Fruit fly (Drosophila melanogaster) whole organism, embryonic: ENCODE data around the gene Ilp6.

Experiments used
- Abd-B ChIP-seq: fragments of 200-800 bp; sonication (Bioruptor generic); optimal IDR thresholded peaks from 2 replicates; lab custom pipeline; 2018; ENCODE audit warnings: missing biosample characterization, mild to moderate bottlenecking, missing genetic modification characterization, moderate library complexity
- Antp ChIP-seq: fragments of 200-800 bp; sonication (Bioruptor generic); optimal IDR thresholded peaks from 3 replicates; lab custom pipeline; 2016; ENCODE audit warnings: missing biosample characterization, missing genetic modification characterization
- Atf6 ChIP-seq: fragments of 200-800 bp; sonication (Bioruptor generic); IDR thresholded peaks from 2 replicates; pipeline ENCODE4 v1.3.6; 2022; ENCODE audit warnings: missing biosample characterization, missing genetic modification characterization
- Bgb ChIP-seq: fragments of 200-800 bp; sonication (Bioruptor generic); IDR thresholded peaks from 2 replicates; pipeline ENCODE4 v1.3.6; 2022; ENCODE audit warnings: missing biosample characterization, missing genetic modification characterization; ENCODE audit not compliant: partially characterized antibody
- CG11398 ChIP-seq: fragments of 200-800 bp; sonication (Bioruptor generic); optimal IDR thresholded peaks from 2 replicates; lab custom pipeline; 2016; ENCODE audit warnings: missing biosample characterization, missing genetic modification characterization
- CG13287 ChIP-seq: fragments of 200-800 bp; sonication (Bioruptor generic); IDR thresholded peaks from 2 replicates; pipeline ENCODE4 v1.3.6; 2022; ENCODE audit warnings: missing biosample characterization, missing genetic modification characterization; ENCODE audit not compliant: partially characterized antibody
- CG13894 ChIP-seq: fragments of 200-800 bp; sonication (Bioruptor generic); optimal IDR thresholded peaks from 3 replicates; lab custom pipeline; 2018; ENCODE audit warnings: missing biosample characterization, mild to moderate bottlenecking, missing genetic modification characterization, moderate library complexity
- CG15011 ChIP-seq: fragments of 200-800 bp; sonication (Bioruptor generic); optimal IDR thresholded peaks from 3 replicates; lab custom pipeline; 2018; ENCODE audit warnings: missing biosample characterization, mild to moderate bottlenecking, missing genetic modification characterization
- CG16815 ChIP-seq: fragments of 200-800 bp; sonication (Bioruptor generic); optimal IDR thresholded peaks from 3 replicates; lab custom pipeline; 2017; ENCODE audit warnings: missing biosample characterization, mild to moderate bottlenecking, missing genetic modification characterization
- CG16863 ChIP-seq: fragments of 200-800 bp; sonication (Bioruptor generic); optimal IDR thresholded peaks from 3 replicates; lab custom pipeline; 2016; ENCODE audit warnings: missing biosample characterization, missing genetic modification characterization
- CG18262 ChIP-seq: fragments of 200-800 bp; optimal IDR thresholded peaks from 3 replicates; lab custom pipeline; 2019; ENCODE audit warnings: missing biosample characterization, mild to moderate bottlenecking, missing genetic modification characterization, moderate library complexity
- CG30020 ChIP-seq: fragments of 200-800 bp; optimal IDR thresholded peaks from 2 replicates; lab custom pipeline; 2019; ENCODE audit warnings: missing biosample characterization, mild to moderate bottlenecking, missing genetic modification characterization, moderate library complexity
- CG30403 ChIP-seq: fragments of 200-800 bp; sonication (Bioruptor generic); optimal IDR thresholded peaks from 3 replicates; lab custom pipeline; 2016; ENCODE audit warnings: missing biosample characterization, missing genetic modification characterization
- CG31224 ChIP-seq: fragments of 200-800 bp; sonication (Bioruptor generic); IDR thresholded peaks from 2 replicates; pipeline ENCODE4 v1.3.6; 2022; ENCODE audit warnings: missing biosample characterization, missing genetic modification characterization
- CG31441 ChIP-seq: fragments of 200-800 bp; sonication (Bioruptor generic); IDR thresholded peaks from 2 replicates; pipeline ENCODE4 v1.3.6; 2022; ENCODE audit warnings: missing biosample characterization, missing genetic modification characterization
- CG4328 ChIP-seq: fragments of 200-800 bp; sonication (Bioruptor generic); optimal IDR thresholded peaks from 3 replicates; lab custom pipeline; 2017; ENCODE audit warnings: missing biosample characterization, missing genetic modification reagents, missing genetic modification characterization
- CG6854 ChIP-seq: fragments of 200-800 bp; sonication (Bioruptor generic); optimal IDR thresholded peaks from 3 replicates; lab custom pipeline; 2017; ENCODE audit warnings: missing biosample characterization, mild to moderate bottlenecking, missing genetic modification characterization
- CG8290 ChIP-seq, 3 experiments: fragments of 200-800 bp; sonication (Bioruptor generic); optimal IDR thresholded peaks; 2 replicates each; lab custom pipeline; 2016 to 2019; ENCODE audit warnings: missing biosample characterization in 3 of 3, missing genetic modification characterization in 3 of 3, mild to moderate bottlenecking in 2 of 3, moderate library complexity in 1 of 3
- CG9727 ChIP-seq: fragments of 200-800 bp; sonication (Bioruptor generic); optimal IDR thresholded peaks from 3 replicates; lab custom pipeline; 2017; ENCODE audit warnings: missing biosample characterization, mild to moderate bottlenecking, missing genetic modification characterization
- Dfd ChIP-seq, 2 experiments: fragments of >200 bp; optimal IDR thresholded peaks; 2 replicates each; lab custom pipeline; 2017; ENCODE audit warnings: missing biosample characterization in 2 of 2, missing genetic modification characterization in 2 of 2
- Dip3 ChIP-seq: fragments of 200-800 bp; sonication (Bioruptor generic); optimal IDR thresholded peaks from 3 replicates; lab custom pipeline; 2016; ENCODE audit warnings: missing biosample characterization, missing genetic modification characterization
- Hmr ChIP-seq: fragments of 200-800 bp; sonication (Bioruptor generic); optimal IDR thresholded peaks from 3 replicates; lab custom pipeline; 2017; ENCODE audit warnings: mild to moderate bottlenecking, missing biosample characterization, missing genetic modification reagents, missing genetic modification characterization
- Hr78 ChIP-seq, 2 experiments: fragments of 200-800 bp in 1 of 2; fragments of >200 bp in 1 of 2; sonication (Bioruptor generic) in 1 of 2; optimal IDR thresholded peaks; 2 replicates each; lab custom pipeline; 2017 to 2019; ENCODE audit warnings: missing biosample characterization in 2 of 2, missing genetic modification characterization in 2 of 2, mild to moderate bottlenecking in 1 of 2, moderate library complexity in 1 of 2
- Hsf ChIP-seq: fragments of 200-800 bp; sonication (Bioruptor generic); optimal IDR thresholded peaks from 3 replicates; lab custom pipeline; 2016; ENCODE audit warnings: missing biosample characterization, missing genetic modification characterization
- MBD-R2 ChIP-seq: fragments of 200-800 bp; sonication (Bioruptor generic); IDR thresholded peaks from 2 replicates; pipeline ENCODE4 v1.3.6; 2022; ENCODE audit warnings: missing biosample characterization, missing genetic modification characterization
- Oaz ChIP-seq: fragments of 200-800 bp; sonication (Bioruptor generic); IDR thresholded peaks from 2 replicates; pipeline ENCODE4 v1.3.6; 2022; ENCODE audit warnings: missing biosample characterization, missing genetic modification characterization
- Pdp1 ChIP-seq, 2 experiments: fragments of 200-800 bp; sonication (Bioruptor generic); optimal IDR thresholded peaks; 3 replicates each; lab custom pipeline; 2016; ENCODE audit warnings: missing biosample characterization in 2 of 2, missing genetic modification characterization in 2 of 2, mild to moderate bottlenecking in 1 of 2, moderate library complexity in 1 of 2
- Sry-δ ChIP-seq: fragments of 200-800 bp; sonication (Bioruptor generic); optimal IDR thresholded peaks from 2 replicates; lab custom pipeline; 2016; ENCODE audit warnings: missing biosample characterization, missing genetic modification characterization
- Trl ChIP-seq, 3 experiments: fragments of >200 bp in 2 of 3; fragments of 200-800 bp in 1 of 3; sonication (Bioruptor generic) in 1 of 3; optimal IDR thresholded peaks; 2 replicates in 1 of 3; 3 replicates in 2 of 3; lab custom pipeline; 2016 to 2017; ENCODE audit warnings: missing biosample characterization in 1 of 3, missing genetic modification characterization in 1 of 3
- ab ChIP-seq: fragments of 200-800 bp; sonication (Bioruptor generic); optimal IDR thresholded peaks from 2 replicates; lab custom pipeline; 2016; ENCODE audit warnings: missing biosample characterization, missing genetic modification characterization
- ash1 ChIP-seq: fragments of 200-800 bp; sonication (Bioruptor generic); optimal IDR thresholded peaks from 2 replicates; lab custom pipeline; 2018; ENCODE audit warnings: missing biosample characterization, mild to moderate bottlenecking, missing genetic modification characterization
- cg ChIP-seq: fragments of 200-800 bp; sonication (Bioruptor generic); optimal IDR thresholded peaks from 3 replicates; lab custom pipeline; 2019; ENCODE audit warnings: missing biosample characterization, mild to moderate bottlenecking, missing genetic modification characterization, moderate library complexity
- chinmo ChIP-seq: fragments of 200-800 bp; sonication (Bioruptor generic); IDR thresholded peaks from 4 replicates; pipeline ENCODE4 v1.3.6; 2022; ENCODE audit warnings: missing biosample characterization, missing genetic modification characterization; ENCODE audit not compliant: partially characterized antibody
- crol ChIP-seq: fragments of 200-800 bp; sonication (Bioruptor generic); IDR thresholded peaks from 2 replicates; pipeline ENCODE4 v1.3.6; 2022; ENCODE audit warnings: missing biosample characterization, missing genetic modification characterization
- gcm ChIP-seq: fragments of 200-800 bp; sonication (Bioruptor generic); optimal IDR thresholded peaks from 2 replicates; lab custom pipeline; 2019; ENCODE audit warnings: missing biosample characterization, mild to moderate bottlenecking, missing genetic modification characterization, moderate library complexity
- grn ChIP-seq: fragments of 200-800 bp; sonication (Bioruptor generic); optimal IDR thresholded peaks from 3 replicates; lab custom pipeline; 2017; ENCODE audit warnings: missing biosample characterization, missing genetic modification characterization
- hth ChIP-seq: fragments of >200 bp; optimal IDR thresholded peaks from 2 replicates; lab custom pipeline; 2017; ENCODE audit warnings: inconsistent platforms
- jigr1 ChIP-seq: fragments of 200-800 bp; sonication (Bioruptor generic); IDR thresholded peaks from 3 replicates; pipeline ENCODE4 v1.3.6; 2022; ENCODE audit warnings: missing biosample characterization, missing genetic modification characterization
- kni ChIP-seq: fragments of 200-800 bp; sonication (Bioruptor generic); optimal IDR thresholded peaks from 3 replicates; lab custom pipeline; 2017; ENCODE audit warnings: mild to moderate bottlenecking, missing biosample characterization, missing genetic modification reagents, missing genetic modification characterization
- lilli ChIP-seq: fragments of 200-800 bp; sonication (Bioruptor generic); optimal IDR thresholded peaks from 3 replicates; lab custom pipeline; 2016; ENCODE audit warnings: missing biosample characterization, missing genetic modification characterization
- nmo ChIP-seq: fragments of 200-800 bp; sonication (Bioruptor generic); optimal IDR thresholded peaks from 2 replicates; lab custom pipeline; 2018; ENCODE audit warnings: missing biosample characterization, mild to moderate bottlenecking, missing genetic modification characterization, moderate library complexity
- nom ChIP-seq: fragments of 200-800 bp; sonication (Bioruptor generic); optimal IDR thresholded peaks from 2 replicates; lab custom pipeline; 2017; ENCODE audit warnings: missing biosample characterization, missing genetic modification characterization, mild to moderate bottlenecking, moderate library complexity, missing genetic modification reagents
- pan ChIP-seq, 4 experiments: fragments of >200 bp in 3 of 4; fragments of 200-800 bp in 1 of 4; sonication (Bioruptor generic) in 1 of 4; optimal IDR thresholded peaks in 3 of 4; IDR thresholded peaks in 1 of 4; 2 replicates each; pipeline versions ENCODE4 v1.3.6 to Lab custom; 2017 to 2022; ENCODE audit warnings: missing biosample characterization in 2 of 4, missing genetic modification characterization in 2 of 4, mixed read lengths in 1 of 4
- pb ChIP-seq: fragments of 200-800 bp; sonication (Bioruptor generic); optimal IDR thresholded peaks from 3 replicates; lab custom pipeline; 2016; ENCODE audit warnings: missing biosample characterization, missing genetic modification characterization
- pfk ChIP-seq: fragments of 200-800 bp; sonication (Bioruptor generic); optimal IDR thresholded peaks from 2 replicates; lab custom pipeline; 2018; ENCODE audit warnings: missing biosample characterization, mild to moderate bottlenecking, missing genetic modification characterization, moderate library complexity
- pnt ChIP-seq: fragments of 200-800 bp; sonication (Bioruptor generic); optimal IDR thresholded peaks from 3 replicates; lab custom pipeline; 2016; ENCODE audit warnings: missing biosample characterization, missing genetic modification characterization
- pros ChIP-seq: fragments of 200-800 bp; sonication (Bioruptor generic); optimal IDR thresholded peaks from 3 replicates; lab custom pipeline; 2019; ENCODE audit warnings: missing biosample characterization, mild to moderate bottlenecking, missing genetic modification characterization, moderate library complexity
- sens ChIP-seq: fragments of 200-800 bp; sonication (Bioruptor generic); peaks from one replicate; lab custom pipeline; 2016; ENCODE audit warnings: missing biosample characterization, missing genetic modification characterization
- ttk ChIP-seq: fragments of 200-800 bp; sonication (Bioruptor generic); IDR thresholded peaks from 2 replicates; pipeline ENCODE4 v2.1.2; 2022; ENCODE audit warnings: missing biosample characterization, missing genetic modification characterization

Ilp6 gene

DNA sequence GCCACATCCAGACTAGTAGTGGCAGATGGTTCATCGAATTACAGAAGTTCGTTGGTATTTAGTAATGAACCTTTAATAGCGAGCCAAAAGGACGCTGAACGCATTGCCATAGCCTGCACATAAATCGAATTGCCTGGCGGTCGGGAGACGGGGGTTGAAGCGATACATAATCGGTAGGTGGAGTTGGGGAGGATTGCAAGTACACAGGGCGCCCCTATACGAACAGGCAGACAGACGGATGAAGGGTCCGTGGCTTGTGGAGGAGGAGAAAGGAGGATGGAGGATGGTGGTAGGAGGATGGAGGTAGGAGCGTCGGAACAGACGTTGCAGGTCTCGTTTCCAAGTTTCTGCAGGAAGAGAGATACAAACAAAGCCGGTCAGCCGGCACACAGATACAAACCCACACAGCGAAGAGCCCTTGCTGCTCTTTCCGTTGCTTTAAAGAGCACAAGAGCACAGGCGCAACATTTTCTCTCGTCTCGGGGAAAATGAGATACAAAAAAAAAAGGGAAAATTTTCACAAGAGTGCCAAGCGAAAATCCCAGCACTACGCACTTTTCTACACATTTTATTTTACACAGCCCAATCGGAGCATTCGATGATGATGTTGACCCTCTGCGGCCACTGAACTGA is 10.7 kb downstream of the Ilp6 start (continued):
- TF ChIP-seq CG31441 (no peak), kni (GFP tag; lab: Kevin White, UChicago) (peak; percentile 18), Sry-δ (GFP tag; lab: Kevin White, UChicago) (no peak), MBD-R2 (GFP tag; lab: Robert Waterston, UW) (no peak), chinmo (no peak), CG31224 (GFP tag; lab: Robert Waterston, UW) (no peak), CG18262 (no peak), lilli (GFP tag; lab: Kevin White, UChicago) (no peak), CG9727 (GFP tag; lab: Kevin White, UChicago) (no peak), CG30020 (no peak), CG6854 (GFP tag; lab: Kevin White, UChicago) (no peak), gcm (GFP tag; lab: Kevin White, UChicago) (peak; percentile 32), CG13894 (no peak), cg (GFP tag; lab: Kevin White, UChicago) (peak; percentile 32), Dip3 (GFP tag; lab: Kevin White, UChicago) (no peak), CG30403 (GFP tag; lab: Kevin White, UChicago) (no peak), Bgb (GFP tag; lab: Robert Waterston, UW) (no peak), Hsf (GFP tag; lab: Kevin White, UChicago) (no peak), Trl (optimal IDR thresholded peaks at IDR 0.05; lab: Kevin White, UChicago) (peak; percentile 48 to 59), Trl (GFP tag; optimal IDR thresholded peaks at IDR 0.05; lab: Kevin White, UChicago) (no peak), CG13287 (GFP tag; lab: Robert Waterston, UW) (no peak), pan (optimal IDR thresholded peaks at IDR 0.05; lab: Kevin White, UChicago) (no peak), pan (GFP tag; optimal IDR thresholded peaks at IDR 0.05 in 1 of 2, IDR thresholded peaks at IDR 0.05 in 1 of 2) (no peak), CG11398 (GFP tag; lab: Kevin White, UChicago) (no peak), Antp (GFP tag; lab: Kevin White, UChicago) (no peak), pros (GFP tag; lab: Kevin White, UChicago) (peak; percentile 74), sens (GFP tag; lab: Kevin White, UChicago) (peak; percentile 60), Pdp1 (GFP tag; optimal IDR thresholded peaks at IDR 0.05; lab: Kevin White, UChicago) (no peak), Abd-B (GFP tag; lab: Kevin White, UChicago) (no peak), nom (GFP tag; lab: Kevin White, UChicago) (peak; percentile 42), grn (GFP tag; lab: Kevin White, UChicago) (no peak), pnt (no peak), hth (lab: Kevin White, UChicago) (no peak), crol (GFP tag; lab: Robert Waterston, UW) (peak; percentile 51; the same call in 1 of the 2 replicates), CG16863 (GFP tag; lab: Kevin White, UChicago) (no peak), CG16815 (no peak), ash1 (GFP tag; lab: Kevin White, UChicago) (no peak)

DNA sequence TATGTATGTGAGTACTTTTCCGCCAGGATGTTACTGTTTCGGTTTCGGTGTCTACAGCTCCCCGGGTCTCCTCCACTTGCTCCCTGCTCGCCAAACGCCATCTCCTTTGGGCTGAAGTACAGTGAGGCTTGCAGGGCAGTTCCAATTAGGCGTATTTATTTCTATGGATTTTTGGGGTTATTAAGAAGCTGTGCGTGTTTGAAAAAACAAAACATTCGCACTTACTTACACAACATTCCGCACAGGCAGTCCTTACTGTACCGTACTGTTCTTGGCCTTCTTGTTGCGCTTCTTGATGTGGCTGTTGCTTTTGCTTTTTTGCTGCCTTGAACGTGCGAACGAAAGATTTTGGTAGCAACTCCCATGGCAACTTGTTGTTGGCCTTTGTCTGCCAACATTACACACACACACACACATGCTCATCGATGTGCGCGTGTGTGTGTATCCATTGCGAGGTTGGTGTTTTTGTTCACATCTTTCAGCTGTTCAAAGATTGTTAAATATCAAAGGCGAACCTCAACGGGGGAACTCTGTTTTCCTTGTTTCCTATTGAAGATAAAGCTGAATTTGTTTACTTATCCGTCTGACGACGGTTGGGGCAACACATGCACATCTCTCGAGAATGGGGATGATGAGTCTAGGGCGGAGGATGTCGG is 12.4 kb downstream of the Ilp6 start:
- no peak for TF ChIP-seq pfk (GFP tag; lab: Kevin White, UChicago)
- no peak for TF ChIP-seq ab (GFP tag; lab: Kevin White, UChicago)
- TF ChIP-seq pb (GFP tag; lab: Kevin White, UChicago): peak; percentile 1
- TF ChIP-seq Atf6 (GFP tag; lab: Robert Waterston, UW): peak; percentile 45; the same call in 1 of the 2 replicates
- no peak for TF ChIP-seq CG8290 (GFP tag; optimal IDR thresholded peaks at IDR 0.05; lab: Kevin White, UChicago)
- TF ChIP-seq CG8290 (tag; optimal IDR thresholded peaks at IDR 0.05; lab: Kevin White, UChicago): peak in 1 of 2 experiments; percentile 69
- no peak for TF ChIP-seq ttk (GFP tag; lab: Robert Waterston, UW)
- TF ChIP-seq nmo (GFP tag; lab: Kevin White, UChicago): peak; percentile 43
- no peak for TF ChIP-seq CG15011 (GFP tag; lab: Kevin White, UChicago)
- no peak for TF ChIP-seq Oaz (GFP tag; lab: Robert Waterston, UW)
- no peak for TF ChIP-seq CG4328 (GFP tag; lab: Kevin White, UChicago)
- TF ChIP-seq Hmr: peak; percentile 71
- no peak for TF ChIP-seq jigr1
- TF ChIP-seq Hr78 (GFP tag; optimal IDR thresholded peaks at IDR 0.05; lab: Kevin White, UChicago): no peak
- no peak for TF ChIP-seq Dfd (GFP tag; optimal IDR thresholded peaks at IDR 0.05; lab: Kevin White, UChicago)
